Fruit fly (Drosophila melanogaster): ENCODE data around the gene CG42393.
A peak's percentile ranks its signal among the peaks of the same experiment; 100 is the strongest.

CG42393 gene

DNA sequence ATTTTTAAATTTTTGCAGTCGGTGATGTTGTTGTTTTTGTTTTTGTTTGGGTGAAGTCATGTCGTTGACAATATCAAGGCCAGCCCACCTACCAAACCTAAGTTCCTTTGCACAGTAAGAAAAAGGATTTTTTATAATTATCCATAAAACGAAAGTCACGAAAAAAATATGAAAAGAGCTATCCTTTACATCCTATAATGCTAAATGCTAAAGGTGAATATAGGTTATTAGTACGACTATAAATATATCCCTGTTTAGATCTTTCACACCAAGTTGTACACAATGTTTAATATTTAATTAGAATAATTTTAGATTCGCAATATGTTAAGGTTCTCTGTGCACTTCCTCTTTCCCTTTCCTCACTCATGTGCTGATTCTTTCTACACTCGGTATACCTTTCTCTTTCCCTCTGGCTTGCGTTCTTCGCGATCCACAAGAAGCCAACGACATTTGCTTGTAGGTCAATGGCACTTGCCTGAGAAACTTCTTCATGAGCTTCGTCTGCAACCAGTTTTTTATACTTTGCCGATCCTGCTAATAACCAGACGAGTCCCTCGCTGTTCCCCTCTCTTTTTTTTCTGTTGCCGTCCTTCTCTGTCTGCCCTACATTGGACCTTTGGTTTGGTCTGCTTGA is 5.0 kb upstream of the CG42393 start:
- TF ChIP-seq CG3919 (GFP tag; optimal IDR thresholded peaks at IDR 0.05) (peak; percentile 69), salr (GFP tag; optimal IDR thresholded peaks at IDR 0.05) (peak; percentile 53 to 79), vri (GFP tag; optimal IDR thresholded peaks at IDR 0.05) (peak; percentile 20), CG7368 (GFP tag; optimal IDR thresholded peaks at IDR 0.05) (peak; percentile 16), Hr4 (GFP tag; optimal IDR thresholded peaks at IDR 0.05) (no peak), CG1621 (tag; optimal IDR thresholded peaks at IDR 0.05) (peak; percentile 77), CG6163 (GFP tag; IDR thresholded peaks at IDR 0.05) (no peak), Smox (GFP tag; optimal IDR thresholded peaks at IDR 0.05) (peak; percentile 29), CG15336 (GFP tag; IDR thresholded peaks at IDR 0.05) (no peak), cyc (GFP tag; optimal IDR thresholded peaks at IDR 0.05) (peak; percentile 58), CG9139 (GFP tag; optimal IDR thresholded peaks at IDR 0.05) (peak; percentile 52), Eip93F (GFP tag; optimal IDR thresholded peaks at IDR 0.05) (no peak), CG8119 (GFP tag; IDR thresholded peaks at IDR 0.05) (no peak), svp (GFP tag) (peak; percentile 81), CG3032 (tag; optimal IDR thresholded peaks at IDR 0.05) (peak; percentile 93), Met (GFP tag; optimal IDR thresholded peaks at IDR 0.05) (peak; percentile 66), Sox15 (GFP tag; optimal IDR thresholded peaks at IDR 0.05) (peak; percentile 14), eg (GFP tag; IDR thresholded peaks at IDR 0.05) (no peak), CG4318 (GFP tag; optimal IDR thresholded peaks at IDR 0.05) (no peak), pdm3 (GFP tag; optimal IDR thresholded peaks at IDR 0.05) (peak; percentile 72), CG6854 (GFP tag; optimal IDR thresholded peaks at IDR 0.05) (peak; percentile 50), dsx (GFP tag; optimal IDR thresholded peaks at IDR 0.05; ENCODE audit: poor library complexity, severe bottlenecking) (peak; percentile 84), esn (GFP tag; optimal IDR thresholded peaks at IDR 0.05) (peak; percentile 73), CG31627 (GFP tag; optimal IDR thresholded peaks at IDR 0.05) (peak; percentile 34), CG6792 (GFP tag; optimal IDR thresholded peaks at IDR 0.05) (peak; percentile 73), CG6276 (GFP tag; optimal IDR thresholded peaks at IDR 0.05) (no peak), CG11902 (GFP tag; optimal IDR thresholded peaks at IDR 0.05) (peak; percentile 53), CG32006 (GFP tag; optimal IDR thresholded peaks at IDR 0.05) (no peak), CG11762 (GFP tag; optimal IDR thresholded peaks at IDR 0.05; ENCODE audit: insufficient read depth) (peak; percentile 58), CG34406 (GFP tag; optimal IDR thresholded peaks at IDR 0.05) (peak; percentile 40), Eip75B (GFP tag; optimal IDR thresholded peaks at IDR 0.05) (peak; percentile 81), Hr39 (GFP tag; optimal IDR thresholded peaks at IDR 0.05) (peak; percentile 51), Hr38 (GFP tag; optimal IDR thresholded peaks at IDR 0.05) (no peak), fd59A (GFP tag; optimal IDR thresholded peaks at IDR 0.05) (peak; percentile 89), Eip78C (GFP tag) (peak; percentile 93), OdsH (GFP tag; optimal IDR thresholded peaks at IDR 0.05) (peak; percentile 74), achi (GFP tag; optimal IDR thresholded peaks at IDR 0.05) (peak; percentile 67), fkh (GFP tag; optimal IDR thresholded peaks at IDR 0.05) (no peak), Lpt (GFP tag; optimal IDR thresholded peaks at IDR 0.05) (no peak), topi (GFP tag; optimal IDR thresholded peaks at IDR 0.05) (peak; percentile 80), acj6 (GFP tag; optimal IDR thresholded peaks at IDR 0.05) (peak; percentile 76), Sox102F (GFP tag; optimal IDR thresholded peaks at IDR 0.05) (no peak), CG10631 (GFP tag; optimal IDR thresholded peaks at IDR 0.05) (peak; percentile 84), fd85E (GFP tag; optimal IDR thresholded peaks at IDR 0.05) (no peak), lz (GFP tag; optimal IDR thresholded peaks at IDR 0.05) (peak; percentile 61), CG8632 (GFP tag; optimal IDR thresholded peaks at IDR 0.05) (peak; percentile 54), Blimp-1 (GFP tag; optimal IDR thresholded peaks at IDR 0.05) (peak; percentile 65), CG6808 (GFP tag; optimal IDR thresholded peaks at IDR 0.05) (peak; percentile 90), ss (GFP tag; optimal IDR thresholded peaks at IDR 0.05) (peak; percentile 73 to 84), Ets21C (GFP tag; optimal IDR thresholded peaks at IDR 0.05) (peak; percentile 33), dac (GFP tag; optimal IDR thresholded peaks at IDR 0.05) (no peak), CG11294 (GFP tag; IDR thresholded peaks at IDR 0.05) (no peak)

All from whole organism, prepupa.